Comparison of ENCODE assay signal across 1 worm cellular context in the genomic region with DNA sequence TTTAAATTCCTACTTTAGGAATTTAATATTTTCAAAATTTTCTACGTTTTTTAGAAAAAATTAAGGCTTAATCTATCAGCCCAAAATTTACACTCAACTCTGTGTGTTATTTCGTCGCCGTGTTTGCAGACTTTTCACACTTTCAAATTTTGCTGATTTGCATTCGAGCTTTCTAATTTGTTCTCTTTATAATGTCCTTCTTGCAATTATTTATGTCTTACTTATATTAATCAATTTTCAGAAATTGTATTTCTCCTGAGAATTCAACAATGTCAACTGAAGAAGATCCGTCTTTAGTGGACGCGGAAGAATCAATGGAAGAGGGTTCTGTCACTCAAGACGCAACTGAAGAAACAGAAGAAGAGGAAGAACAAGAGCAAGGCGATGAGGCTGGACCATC.
TF ChIP-seq lines count a peak whose summit lies in the region.

A gene (plus strand): TSS at position 242 of the 400 bp plus-strand sequence.

TF ChIP-seq in whole organism, L1 larva, 84 proteins besides CTCF, POLR2A, EP300 and RAD21 (continued from another document):
- no peak for TF ChIP-seq rnt-1 (tag; optimal IDR thresholded peaks at IDR 0.05; lab: Kevin White, UChicago)
- TF ChIP-seq lin-14 (GFP tag; optimal IDR thresholded peaks at IDR 0.05; lab: Kevin White, UChicago) = no peak
- no peak for TF ChIP-seq lin-15B (tag; optimal IDR thresholded peaks at IDR 0.05; lab: Kevin White, UChicago)
